Worm (Caenorhabditis elegans): ENCODE results near the gene B0496.2.

B0496.2 gene

DNA sequence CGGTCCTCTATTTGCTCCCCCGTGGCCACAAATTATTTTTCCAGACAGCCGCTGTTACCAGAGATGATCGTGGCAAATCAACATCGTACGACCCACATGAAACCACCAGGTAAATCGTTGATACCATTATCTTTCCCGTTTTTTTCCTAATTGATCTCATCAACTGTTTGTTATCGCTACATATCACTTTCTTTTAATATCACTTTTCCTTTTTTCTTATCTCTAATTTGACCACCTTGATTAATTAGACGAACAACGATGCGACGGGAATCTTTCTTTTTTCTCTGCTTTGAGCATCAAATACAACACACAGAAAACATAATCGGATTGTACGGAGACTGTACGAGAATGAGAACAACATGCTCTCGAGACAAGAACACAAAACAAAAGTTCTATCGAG, 7.4 kb upstream of the B0496.2 start:
- TF ChIP-seq unc-62 (GFP tag; optimal IDR thresholded peaks at IDR 0.05), result no peak

DNA sequence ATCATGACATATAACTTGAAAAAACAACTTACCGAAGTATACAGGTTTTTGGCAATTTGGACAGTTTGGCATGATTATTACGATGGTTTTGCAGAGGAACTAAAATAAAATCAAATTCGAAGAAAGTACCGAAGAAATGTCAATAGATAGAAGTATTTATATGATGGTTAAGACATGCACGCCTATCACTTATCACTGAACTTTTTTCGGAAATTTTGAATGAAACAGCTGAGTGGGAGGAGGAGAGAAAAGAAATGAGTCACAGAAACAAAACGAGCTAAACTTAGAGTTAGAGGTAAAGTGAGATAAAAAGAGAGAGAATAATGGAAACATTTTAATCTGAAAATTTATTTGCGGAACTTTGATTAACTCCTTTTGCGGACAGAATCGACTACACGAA, 2.4 kb upstream of the B0496.2 start, which contains the start of gene valv-1:
valv-1 (minus strand) TSS at position 101 of the 400 bp plus-strand sequence.
- TF ChIP-seq unc-62 (GFP tag; optimal IDR thresholded peaks at IDR 0.05), result no peak

DNA sequence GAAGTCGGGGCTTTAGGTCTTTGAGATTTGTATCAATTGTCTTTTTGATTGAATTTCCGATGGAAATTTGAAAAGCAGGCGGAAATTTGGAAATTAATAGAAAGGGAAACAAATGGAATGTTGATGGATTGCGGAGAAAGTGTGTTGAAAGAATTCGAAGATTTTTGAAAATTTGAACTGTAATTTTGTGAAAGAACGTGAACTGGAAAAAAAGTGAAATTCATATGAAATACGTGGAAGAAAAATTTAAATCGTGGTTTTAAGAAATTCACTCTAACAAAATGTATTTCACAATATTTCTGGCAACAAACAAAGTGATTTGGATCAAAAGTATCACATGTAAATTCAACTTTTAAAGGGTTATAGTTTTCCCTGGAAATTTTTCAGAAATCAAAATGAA, 1.7 kb upstream of the B0496.2 start, which contains the start of gene B0496.1:
B0496.1 (plus strand) TSS at position 301 of the 400 bp plus-strand sequence.
- no peak for TF ChIP-seq unc-62 (GFP tag; optimal IDR thresholded peaks at IDR 0.05)

DNA sequence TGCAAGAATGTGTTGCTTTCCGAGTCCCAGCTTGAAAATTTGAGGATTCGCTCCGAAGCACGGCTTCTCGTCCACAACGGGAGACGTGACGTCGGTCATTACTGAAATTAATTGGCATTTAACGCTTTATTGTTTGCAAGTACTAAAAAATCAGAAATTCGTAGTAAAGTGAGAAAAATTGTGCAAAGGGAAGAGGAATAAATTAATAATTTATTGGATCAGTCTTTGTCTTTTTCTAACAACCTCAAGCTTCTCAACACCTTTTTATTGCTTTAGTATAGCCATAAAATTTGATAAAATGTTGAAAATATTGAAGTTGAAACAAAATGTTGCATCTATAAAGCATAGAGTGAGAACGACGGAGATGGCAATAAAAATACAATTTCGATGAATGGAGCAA, 3.7 kb downstream of the B0496.2 start, which contains the start of gene tes-1:
tes-1 (minus strand) TSS at position 101 of the 400 bp plus-strand sequence.
- no peak for TF ChIP-seq unc-62 (GFP tag; optimal IDR thresholded peaks at IDR 0.05)

DNA sequence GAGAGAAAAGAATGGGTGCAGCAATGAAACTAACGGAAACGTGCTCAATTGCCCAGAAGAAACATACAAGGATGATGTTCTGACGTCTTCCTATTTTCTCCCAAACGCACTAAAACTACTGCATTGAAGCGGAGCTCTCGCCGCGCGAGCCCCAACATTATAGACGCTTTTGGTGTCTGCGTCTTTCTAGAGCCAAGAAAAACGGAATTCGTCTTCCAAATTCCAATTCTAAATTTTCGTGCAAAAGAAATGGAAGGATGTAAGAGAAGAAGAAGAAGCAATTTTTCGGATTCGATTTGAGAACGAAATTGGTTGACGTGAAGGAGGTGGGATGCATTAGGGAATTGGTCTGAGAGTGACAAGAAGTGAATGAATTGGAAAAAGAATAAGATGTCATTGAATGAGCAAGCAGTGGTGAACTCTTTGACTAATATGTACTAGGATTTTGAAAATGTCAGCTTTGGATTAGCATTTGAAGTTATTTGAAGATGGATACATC, 6.1 kb downstream of the B0496.2 start:
- TF ChIP-seq unc-62 (GFP tag; optimal IDR thresholded peaks at IDR 0.05), result no peak

DNA sequence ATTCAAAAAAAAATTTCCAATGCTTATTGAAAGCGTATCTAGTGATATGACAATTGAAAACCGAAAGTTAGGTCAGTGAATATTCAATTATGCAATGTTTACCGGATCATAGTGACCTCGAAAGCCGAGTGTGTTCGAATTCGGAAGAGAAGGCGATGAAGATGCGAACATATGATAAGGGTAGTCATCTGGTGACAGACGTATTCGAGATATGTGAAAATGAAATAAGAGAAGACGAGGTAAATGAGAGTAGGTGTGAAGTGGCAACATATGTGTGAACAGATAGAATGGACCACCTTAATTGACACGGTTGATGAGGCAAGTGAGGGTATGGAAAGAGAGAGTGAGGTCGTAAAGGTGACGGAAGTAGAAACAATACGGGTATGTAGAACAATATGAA, 7.2 kb downstream of the B0496.2 start:
- TF ChIP-seq unc-62 (GFP tag; optimal IDR thresholded peaks at IDR 0.05), result no peak

DNA sequence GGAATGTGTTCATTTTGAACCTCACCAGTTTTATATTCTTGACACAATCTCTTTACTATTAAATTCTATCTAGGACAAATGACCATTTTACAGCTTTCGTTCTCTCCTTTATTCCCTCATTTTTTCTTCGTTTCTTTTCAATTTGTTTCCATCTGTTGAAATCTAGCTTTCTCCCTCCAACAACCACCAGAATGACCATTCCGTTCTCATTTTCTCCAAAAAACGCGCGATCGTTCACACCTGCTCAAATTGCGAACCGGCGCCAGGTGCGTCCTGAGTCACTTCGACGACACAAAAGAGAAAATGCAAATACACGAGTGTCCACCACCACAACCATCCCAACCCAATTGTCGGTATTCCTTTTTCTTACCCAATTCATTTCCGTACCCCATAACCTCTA, 8.6 kb downstream of the B0496.2 start, which contains the start of gene F13B6.1:
F13B6.1 (plus strand) TSS at position 301 of the 400 bp plus-strand sequence.
- TF ChIP-seq unc-62 (GFP tag; optimal IDR thresholded peaks at IDR 0.05), result no peak

DNA sequence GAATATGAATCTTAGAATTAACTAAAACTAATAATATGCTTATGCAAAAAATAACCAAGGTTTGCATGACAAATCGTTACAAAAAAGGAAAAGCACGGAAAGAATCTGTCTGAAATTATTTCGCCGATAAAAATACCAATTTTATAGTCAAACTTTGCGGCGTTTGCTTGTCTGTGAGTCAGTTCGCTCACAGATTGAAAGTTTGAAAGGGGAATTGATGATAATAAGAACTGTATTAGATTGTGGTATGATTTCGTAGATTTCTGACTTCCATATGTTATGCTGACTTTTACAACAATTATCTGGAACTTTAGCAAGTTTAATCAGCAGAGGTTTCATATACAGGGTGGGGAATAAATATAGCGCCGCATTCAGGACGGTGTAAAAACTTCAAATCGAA, 12.6 kb downstream of the B0496.2 start, which contains the start of gene F13B6.2:
F13B6.2 (minus strand) TSS at position 101 of the 400 bp plus-strand sequence.
- TF ChIP-seq unc-62 (GFP tag; optimal IDR thresholded peaks at IDR 0.05), result no peak

DNA sequence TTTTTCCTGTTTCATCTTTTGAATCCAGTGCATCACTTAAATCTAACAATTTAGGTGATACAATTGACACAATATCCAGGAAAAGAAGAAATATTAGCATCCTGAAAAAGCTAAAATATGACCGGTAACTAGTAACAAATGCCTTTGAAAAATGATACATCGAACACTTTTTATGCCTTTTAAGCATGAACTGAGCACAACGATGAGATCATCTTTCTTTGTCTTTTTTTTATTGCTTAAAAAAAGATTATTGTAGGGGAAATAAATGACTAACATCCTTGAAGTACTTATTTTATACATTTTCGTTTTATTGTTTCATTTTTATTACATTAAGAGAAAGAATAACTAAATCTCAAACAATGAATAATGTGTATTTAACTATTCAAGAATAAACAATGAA, 18.2 kb downstream of the B0496.2 start, which contains the start of gene F13B6.3:
F13B6.3 (minus strand) TSS at position 101 of the 400 bp plus-strand sequence.
- TF ChIP-seq unc-62 (GFP tag; optimal IDR thresholded peaks at IDR 0.05), result no peak

DNA sequence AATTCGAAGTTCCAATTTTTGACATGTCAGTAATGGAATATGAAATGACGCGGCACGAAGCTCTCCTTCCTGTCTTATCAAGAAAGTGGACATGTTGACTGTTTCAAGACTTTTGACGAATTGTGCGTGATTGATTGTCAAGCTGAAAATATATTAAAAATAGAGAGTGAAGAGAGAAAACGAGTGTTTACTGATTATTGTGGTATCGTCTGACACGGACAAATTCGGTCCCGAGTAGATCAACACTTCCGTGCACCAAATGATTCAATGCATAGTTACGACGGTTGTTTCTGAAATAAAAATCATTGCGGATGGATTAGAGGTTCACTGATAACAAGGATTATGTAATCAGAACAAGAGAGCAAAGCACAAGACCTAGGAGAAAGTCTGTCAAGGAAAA, 19.5 kb downstream of the B0496.2 start:
- no peak for TF ChIP-seq unc-62 (GFP tag; optimal IDR thresholded peaks at IDR 0.05)

DNA sequence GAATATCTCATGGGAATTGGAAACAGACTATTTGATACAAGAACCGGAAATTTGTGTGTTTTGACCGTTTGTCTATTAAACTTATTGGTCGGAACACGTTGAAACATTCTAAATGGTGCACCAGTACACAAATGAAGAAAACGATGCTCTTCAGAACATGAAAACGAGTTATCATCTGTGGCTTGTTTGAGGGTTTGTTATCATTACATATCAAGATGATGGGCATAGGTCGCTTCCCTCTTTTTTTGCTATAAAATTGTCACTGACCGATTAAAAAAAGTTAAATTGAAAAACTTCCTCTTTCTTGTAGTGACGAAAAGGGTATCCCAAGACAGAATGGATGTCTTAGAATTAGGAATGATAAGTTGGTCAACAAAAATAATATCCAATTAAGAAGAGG, 21.0 kb downstream of the B0496.2 start:
- TF ChIP-seq unc-62 (GFP tag; optimal IDR thresholded peaks at IDR 0.05), result no peak

DNA sequence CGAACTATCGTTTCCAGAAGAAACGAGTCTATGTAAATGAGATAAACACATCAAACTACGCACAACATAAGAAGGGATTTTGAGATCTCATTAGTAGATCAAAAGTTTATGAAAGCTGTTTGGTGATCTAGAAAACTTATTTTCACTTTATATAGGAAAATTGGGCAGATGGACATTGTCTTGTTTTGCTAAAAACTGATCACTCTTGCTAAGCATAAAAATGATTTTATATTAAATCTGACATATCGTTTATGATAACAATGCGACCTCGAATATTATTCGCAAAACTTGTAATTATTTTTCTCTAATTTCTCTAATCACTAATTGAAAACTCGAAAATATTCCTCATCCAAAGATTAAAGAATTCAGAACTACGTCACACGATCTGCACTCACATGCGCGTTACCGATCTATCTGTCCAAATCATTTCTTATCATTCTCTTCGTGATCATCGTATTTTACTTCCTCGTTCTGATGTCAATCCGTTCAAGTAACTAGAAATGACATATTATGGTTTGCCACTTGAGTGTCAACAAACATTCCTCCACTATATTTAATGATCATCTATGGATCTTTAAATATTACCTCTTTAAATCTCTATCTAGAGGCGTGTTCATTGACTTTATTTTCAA, 22.2 kb downstream of the B0496.2 start, which contains the start of gene F55G1.7:
F55G1.7 (minus strand) TSS at position 51 of the 632 bp plus-strand sequence.
- no peak for TF ChIP-seq unc-62 (GFP tag; optimal IDR thresholded peaks at IDR 0.05)

DNA sequence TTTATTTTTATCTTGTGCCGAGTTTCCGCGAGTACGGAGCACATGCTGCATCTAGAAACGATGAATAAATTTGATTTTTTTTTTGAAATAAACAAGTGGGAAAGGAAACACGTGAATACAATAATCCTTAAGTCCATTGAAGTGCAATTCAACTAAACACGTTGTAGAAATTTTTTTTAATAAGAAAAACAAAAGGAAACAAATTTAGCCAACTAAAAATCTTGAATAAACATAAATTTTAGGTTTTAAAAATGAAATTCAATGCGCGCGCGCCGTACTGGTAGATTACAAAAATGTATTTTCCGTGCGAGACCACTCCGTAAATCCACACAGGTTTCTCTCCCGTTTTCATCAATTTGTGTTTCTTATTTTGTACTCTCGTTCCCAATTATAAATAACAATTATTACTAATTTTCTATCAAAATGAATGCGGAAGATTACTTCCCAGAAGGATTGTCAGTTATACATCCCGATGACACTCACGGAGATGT, 25.5 kb downstream of the B0496.2 start, which contains the start of the genes plk-3 and F55G1.6:
plk-3 (minus strand) TSS at position 51 of the 491 bp plus-strand sequence.
F55G1.6 (plus strand) TSS at position 359 of the 491 bp plus-strand sequence.
- TF ChIP-seq unc-62 (GFP tag; optimal IDR thresholded peaks at IDR 0.05), result no peak

DNA sequence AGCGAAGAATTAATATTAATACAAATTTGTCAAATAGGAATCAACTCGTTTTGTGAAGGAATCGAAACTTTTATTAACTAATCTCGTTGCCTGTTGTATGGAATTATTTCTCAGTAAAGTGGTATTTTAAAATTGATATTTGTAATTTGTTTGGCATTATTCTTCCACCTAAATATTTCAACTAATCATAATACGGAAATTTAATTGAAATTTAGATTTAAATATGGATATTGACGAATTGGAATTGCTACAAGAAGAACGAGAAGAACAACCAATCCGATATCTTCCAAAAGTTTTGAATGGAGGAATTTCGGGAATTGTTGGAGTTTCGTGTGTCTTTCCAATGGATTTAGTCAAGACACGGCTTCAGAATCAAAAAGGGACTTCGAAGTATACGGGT, 27.2 kb downstream of the B0496.2 start, which contains the start of gene slc-25A18.2:
slc-25A18.2 (plus strand) TSS at position 216 of the 400 bp plus-strand sequence.
- TF ChIP-seq unc-62 (GFP tag; optimal IDR thresholded peaks at IDR 0.05), result no peak

DNA sequence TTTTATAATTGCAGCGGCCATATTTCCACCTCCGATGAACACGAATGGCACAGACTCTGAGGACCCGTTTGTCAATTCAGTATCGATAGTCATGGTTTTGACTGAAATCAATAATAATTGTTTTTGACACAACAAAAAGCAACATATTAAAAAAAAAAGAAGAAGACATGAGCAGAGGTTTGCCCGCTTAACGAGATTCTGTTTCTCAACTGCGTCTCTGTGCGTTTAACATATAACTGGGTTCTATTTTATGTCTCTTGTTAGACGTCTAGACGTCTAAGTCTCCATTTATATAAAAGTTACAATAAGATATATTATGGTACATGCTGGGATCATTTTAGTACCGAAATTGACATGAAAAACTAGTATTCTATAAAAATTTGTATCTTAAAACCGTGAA, 29.5 kb downstream of the B0496.2 start, which contains the start of gene pycr-4:
pycr-4 (minus strand) TSS at position 101 of the 400 bp plus-strand sequence.
- TF ChIP-seq unc-62 (GFP tag; optimal IDR thresholded peaks at IDR 0.05), result no peak

DNA sequence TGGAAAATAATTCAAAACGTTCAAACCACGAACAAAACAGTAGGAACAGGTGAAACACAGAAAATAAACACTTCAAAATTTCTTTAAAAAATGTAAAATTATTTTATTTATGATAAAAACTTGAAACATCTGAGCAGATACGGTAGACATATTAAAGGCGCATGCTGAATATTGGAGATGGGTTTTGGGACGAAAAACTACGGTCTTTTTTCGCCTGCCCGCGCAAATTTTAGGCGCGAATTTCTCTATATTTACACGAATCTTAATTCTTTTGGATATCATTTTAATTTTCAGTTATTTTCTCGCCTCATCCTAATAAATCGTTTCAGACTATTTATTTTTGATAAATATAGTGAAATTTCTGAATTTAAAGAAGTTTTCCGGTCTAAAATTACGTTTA, 30.0 kb downstream of the B0496.2 start:
- TF ChIP-seq unc-62 (GFP tag; optimal IDR thresholded peaks at IDR 0.05), result no peak

DNA sequence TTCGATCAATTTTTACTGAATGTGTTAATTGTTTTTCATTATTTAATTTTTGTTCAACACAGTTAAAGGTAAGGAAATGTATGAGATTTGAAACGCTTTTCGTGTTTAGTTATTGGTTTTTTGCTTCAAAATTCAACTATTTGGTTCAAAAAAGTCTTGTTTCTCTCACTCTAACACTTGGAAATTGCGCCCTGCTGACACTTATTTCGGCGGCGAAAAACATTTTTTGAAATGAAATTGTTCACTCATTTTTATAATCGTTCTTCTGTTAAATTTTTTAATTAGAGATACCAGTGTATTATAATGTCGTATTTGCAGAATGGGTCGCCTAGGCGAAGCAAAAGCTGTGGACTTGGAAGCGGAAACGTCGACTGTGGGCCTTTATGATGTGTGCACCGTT, 30.5 kb downstream of the B0496.2 start, which contains the start of gene rod-1:
rod-1 (plus strand) TSS at position 319 of the 400 bp plus-strand sequence.
- no peak for TF ChIP-seq unc-62 (GFP tag; optimal IDR thresholded peaks at IDR 0.05)
